Fruit fly (Drosophila melanogaster) whole organism, embryonic: ENCODE measurements around the gene CG31638.
A peak's percentile ranks its signal among the peaks of the same experiment; 100 is the strongest.

ENCODE experiments used
- C15 ChIP-seq: fragments of 200-800 bp; sonication (Bioruptor generic); IDR thresholded peaks from 3 replicates; pipeline ENCODE4 v1.3.6; 2022; ENCODE audit warnings: missing biosample characterization, missing genetic modification characterization
- CG11398 ChIP-seq: fragments of 200-800 bp; sonication (Bioruptor generic); optimal IDR thresholded peaks from 2 replicates; lab custom pipeline; 2016; ENCODE audit warnings: missing biosample characterization, missing genetic modification characterization
- CG12071 ChIP-seq: fragments of 200-800 bp; sonication (Bioruptor generic); optimal IDR thresholded peaks from 3 replicates; lab custom pipeline; 2018; ENCODE audit warnings: missing biosample characterization, mild to moderate bottlenecking, missing genetic modification characterization
- CG12219 ChIP-seq: fragments of 200-800 bp; sonication (Bioruptor generic); optimal IDR thresholded peaks from 3 replicates; lab custom pipeline; 2018; ENCODE audit warnings: missing biosample characterization, mild to moderate bottlenecking, missing genetic modification characterization
- CG12236 ChIP-seq: fragments of 200-800 bp; sonication (Bioruptor generic); optimal IDR thresholded peaks from 2 replicates; lab custom pipeline; 2016; ENCODE audit warnings: missing biosample characterization, missing genetic modification characterization
- CG12744 ChIP-seq: fragments of 200-800 bp; sonication (Bioruptor generic); optimal IDR thresholded peaks from 2 replicates; lab custom pipeline; 2016; ENCODE audit warnings: missing biosample characterization, missing genetic modification characterization
- CG15696 ChIP-seq: fragments of 200-800 bp; sonication (Bioruptor generic); optimal IDR thresholded peaks from 2 replicates; lab custom pipeline; 2019; ENCODE audit warnings: missing biosample characterization, mild to moderate bottlenecking, missing genetic modification characterization, moderate library complexity
- CG17186 ChIP-seq: fragments of 200-800 bp; sonication (Bioruptor generic); optimal IDR thresholded peaks from 3 replicates; lab custom pipeline; 2017; ENCODE audit warnings: missing biosample characterization, missing genetic modification reagents, missing genetic modification characterization
- CG17359 ChIP-seq: fragments of 200-800 bp; sonication (Bioruptor generic); optimal IDR thresholded peaks from 3 replicates; lab custom pipeline; 2018; ENCODE audit warnings: missing biosample characterization, mild to moderate bottlenecking, missing genetic modification characterization, moderate library complexity
- CG1832 ChIP-seq: fragments of 200-800 bp; sonication (Bioruptor generic); optimal IDR thresholded peaks from 2 replicates; lab custom pipeline; 2017; ENCODE audit warnings: missing biosample characterization, mild to moderate bottlenecking, missing genetic modification characterization, inconsistent platforms
- CG18599 ChIP-seq: fragments of 200-800 bp; sonication (Bioruptor generic); optimal IDR thresholded peaks from 3 replicates; lab custom pipeline; 2017; ENCODE audit warnings: missing biosample characterization, missing genetic modification characterization, mild to moderate bottlenecking, moderate library complexity, missing genetic modification reagents
- CG34376 ChIP-seq: fragments of 200-800 bp; sonication (Bioruptor generic); optimal IDR thresholded peaks from 2 replicates; lab custom pipeline; 2018; ENCODE audit warnings: missing biosample characterization, mild to moderate bottlenecking, missing genetic modification characterization
- CG34422 ChIP-seq: fragments of 200-800 bp; sonication (Bioruptor generic); IDR thresholded peaks from 3 replicates; pipeline ENCODE4 v1.3.6; 2022; ENCODE audit warnings: missing biosample characterization, missing genetic modification characterization
- CG3847 ChIP-seq: fragments of 200-800 bp; sonication (Bioruptor generic); IDR thresholded peaks from 2 replicates; pipeline ENCODE4 v1.3.6; 2022; ENCODE audit warnings: missing biosample characterization, missing genetic modification characterization
- CG42726 ChIP-seq: fragments of 200-800 bp; sonication (Bioruptor generic); IDR thresholded peaks from 2 replicates; pipeline ENCODE4 v1.3.6; 2022; ENCODE audit warnings: missing biosample characterization, missing genetic modification characterization; ENCODE audit not compliant: partially characterized antibody
- CG43689 ChIP-seq: fragments of 200-800 bp; sonication (Bioruptor generic); IDR thresholded peaks from 2 replicates; pipeline ENCODE4 v1.3.6; 2022; ENCODE audit warnings: missing biosample characterization, missing genetic modification characterization
- CG4424 ChIP-seq: fragments of 200-800 bp; sonication (Bioruptor generic); optimal IDR thresholded peaks from 3 replicates; lab custom pipeline; 2016; ENCODE audit warnings: missing biosample characterization, missing genetic modification characterization
- CG5180 ChIP-seq: fragments of 200-800 bp; sonication (Bioruptor generic); optimal IDR thresholded peaks from 3 replicates; lab custom pipeline; 2017; ENCODE audit warnings: missing biosample characterization, missing genetic modification characterization, mild to moderate bottlenecking, moderate library complexity, missing genetic modification reagents
- CG6654 ChIP-seq: fragments of 200-800 bp; sonication (Bioruptor generic); optimal IDR thresholded peaks from 2 replicates; lab custom pipeline; 2017; ENCODE audit warnings: missing biosample characterization, mild to moderate bottlenecking, missing genetic modification characterization
- CoRest ChIP-seq: fragments of 200-800 bp; sonication (Bioruptor generic); optimal IDR thresholded peaks from 3 replicates; lab custom pipeline; 2018; ENCODE audit warnings: missing biosample characterization, mild to moderate bottlenecking, missing genetic modification characterization, moderate library complexity
- Ets65A ChIP-seq: fragments of 200-800 bp; sonication (Bioruptor generic); peaks from one replicate; lab custom pipeline; 2016; ENCODE audit warnings: missing biosample characterization, missing genetic modification characterization
- Hand ChIP-seq: fragments of 200-800 bp; sonication (Bioruptor generic); optimal IDR thresholded peaks from 2 replicates; lab custom pipeline; 2017; ENCODE audit warnings: mild to moderate bottlenecking, missing biosample characterization, missing genetic modification reagents, missing genetic modification characterization
- Kr ChIP-seq: fragments of 200-800 bp; sonication (Bioruptor generic); optimal IDR thresholded peaks from 2 replicates; lab custom pipeline; 2017; ENCODE audit warnings: missing biosample characterization, mild to moderate bottlenecking, missing genetic modification characterization
- Mes4 ChIP-seq: fragments of 200-800 bp; sonication (Bioruptor generic); optimal IDR thresholded peaks from 2 replicates; lab custom pipeline; 2016; ENCODE audit warnings: missing biosample characterization, missing genetic modification characterization
- Oaz ChIP-seq: fragments of 200-800 bp; sonication (Bioruptor generic); IDR thresholded peaks from 2 replicates; pipeline ENCODE4 v1.3.6; 2022; ENCODE audit warnings: missing biosample characterization, missing genetic modification characterization
- Optix ChIP-seq: fragments of 200-800 bp; sonication (Bioruptor generic); IDR thresholded peaks from 3 replicates; pipeline ENCODE4 v1.3.6; 2022; ENCODE audit warnings: missing biosample characterization, missing genetic modification characterization
- Pdp1 ChIP-seq, 2 experiments: fragments of 200-800 bp; sonication (Bioruptor generic); optimal IDR thresholded peaks; 3 replicates each; lab custom pipeline; 2016; ENCODE audit warnings: missing biosample characterization in 2 of 2, missing genetic modification characterization in 2 of 2, mild to moderate bottlenecking in 1 of 2, moderate library complexity in 1 of 2
- Ravus ChIP-seq: fragments of 200-800 bp; sonication (Bioruptor generic); IDR thresholded peaks from 2 replicates; pipeline ENCODE4 v1.3.6; 2022; ENCODE audit warnings: missing biosample characterization, missing genetic modification characterization
- Scr ChIP-seq: fragments of 200-800 bp; sonication (Bioruptor generic); IDR thresholded peaks from 2 replicates; pipeline ENCODE4 v1.3.6; 2022; ENCODE audit warnings: missing biosample characterization, missing genetic modification characterization; ENCODE audit not compliant: partially characterized antibody
- Spps ChIP-seq: fragments of 200-800 bp; sonication (Bioruptor generic); optimal IDR thresholded peaks from 2 replicates; lab custom pipeline; 2018; ENCODE audit warnings: missing biosample characterization, mild to moderate bottlenecking, missing genetic modification characterization
- Ssrp ChIP-seq: fragments of 200-800 bp; sonication (Bioruptor generic); optimal IDR thresholded peaks from 2 replicates; lab custom pipeline; 2018; ENCODE audit warnings: missing biosample characterization, mild to moderate bottlenecking, missing genetic modification characterization, moderate library complexity
- TFAM ChIP-seq: fragments of 200-800 bp; sonication (Bioruptor generic); optimal IDR thresholded peaks from 2 replicates; lab custom pipeline; 2017; ENCODE audit warnings: missing biosample characterization, missing genetic modification characterization, inconsistent platforms
- Usf ChIP-seq: fragments of 200-800 bp; sonication (Bioruptor generic); optimal IDR thresholded peaks from 2 replicates; lab custom pipeline; 2017; ENCODE audit warnings: missing genotype, missing biosample characterization, missing genetic modification characterization
- bab2 ChIP-seq: fragments of 200-800 bp; sonication (Bioruptor generic); optimal IDR thresholded peaks from 2 replicates; lab custom pipeline; 2016; ENCODE audit warnings: missing biosample characterization, missing genetic modification characterization
- corto ChIP-seq: fragments of 200-800 bp; sonication (Bioruptor generic); optimal IDR thresholded peaks from 2 replicates; lab custom pipeline; 2016; ENCODE audit warnings: missing biosample characterization, mild to moderate bottlenecking, missing genetic modification characterization, moderate library complexity
- crc ChIP-seq: fragments of 200-800 bp; sonication (Bioruptor generic); optimal IDR thresholded peaks from 2 replicates; lab custom pipeline; 2016; ENCODE audit warnings: missing biosample characterization, missing genetic modification characterization
- crp ChIP-seq, 2 experiments: fragments of 200-800 bp; sonication (Bioruptor generic); optimal IDR thresholded peaks; 2 replicates in 1 of 2; 3 replicates in 1 of 2; lab custom pipeline; 2017; ENCODE audit warnings: missing biosample characterization in 2 of 2, missing genetic modification characterization in 2 of 2, mild to moderate bottlenecking in 1 of 2, moderate library complexity in 1 of 2
- fd64A ChIP-seq: fragments of 200-800 bp; sonication (Bioruptor generic); optimal IDR thresholded peaks from 3 replicates; lab custom pipeline; 2018; ENCODE audit warnings: missing biosample characterization, mild to moderate bottlenecking, missing genetic modification characterization
- fd96Cb ChIP-seq: fragments of 200-800 bp; sonication (Bioruptor generic); optimal IDR thresholded peaks from 2 replicates; lab custom pipeline; 2018; ENCODE audit warnings: missing biosample characterization, mild to moderate bottlenecking, missing genetic modification characterization, moderate library complexity
- ham ChIP-seq: fragments of 200-800 bp; sonication (Bioruptor generic); IDR thresholded peaks from 2 replicates; pipeline ENCODE4 v1.3.6; 2022; ENCODE audit warnings: missing biosample characterization, missing genetic modification characterization
- kah ChIP-seq: fragments of 200-800 bp; sonication (Bioruptor generic); optimal IDR thresholded peaks from 2 replicates; lab custom pipeline; 2018; ENCODE audit warnings: missing biosample characterization, mild to moderate bottlenecking, missing genetic modification characterization
- nmo ChIP-seq: fragments of 200-800 bp; sonication (Bioruptor generic); optimal IDR thresholded peaks from 2 replicates; lab custom pipeline; 2018; ENCODE audit warnings: missing biosample characterization, mild to moderate bottlenecking, missing genetic modification characterization, moderate library complexity
- pros ChIP-seq: fragments of 200-800 bp; sonication (Bioruptor generic); optimal IDR thresholded peaks from 3 replicates; lab custom pipeline; 2019; ENCODE audit warnings: missing biosample characterization, mild to moderate bottlenecking, missing genetic modification characterization, moderate library complexity
- ranshi ChIP-seq: fragments of 200-800 bp; sonication (Bioruptor generic); IDR thresholded peaks from 2 replicates; pipeline ENCODE4 v1.3.6; 2022; ENCODE audit warnings: missing biosample characterization, missing genetic modification characterization
- sc ChIP-seq, 3 experiments: fragments of >200 bp in 2 of 3; fragments of 200-800 bp in 1 of 3; sonication (Bioruptor generic) in 1 of 3; optimal IDR thresholded peaks; 2 replicates in 2 of 3; 3 replicates in 1 of 3; lab custom pipeline; 2017; ENCODE audit warnings: mild to moderate bottlenecking in 1 of 3, missing biosample characterization in 1 of 3, missing genetic modification characterization in 1 of 3, missing genetic modification reagents in 1 of 3
- sens ChIP-seq: fragments of 200-800 bp; sonication (Bioruptor generic); peaks from one replicate; lab custom pipeline; 2016; ENCODE audit warnings: missing biosample characterization, missing genetic modification characterization
- tap ChIP-seq: fragments of 200-800 bp; optimal IDR thresholded peaks from 3 replicates; lab custom pipeline; 2019; ENCODE audit warnings: missing biosample characterization, mild to moderate bottlenecking, missing genetic modification characterization, moderate library complexity
- trem ChIP-seq: fragments of 200-800 bp; optimal IDR thresholded peaks from 3 replicates; lab custom pipeline; 2019; ENCODE audit warnings: missing biosample characterization, mild to moderate bottlenecking, missing genetic modification characterization, moderate library complexity

The CG31638 gene

DNA sequence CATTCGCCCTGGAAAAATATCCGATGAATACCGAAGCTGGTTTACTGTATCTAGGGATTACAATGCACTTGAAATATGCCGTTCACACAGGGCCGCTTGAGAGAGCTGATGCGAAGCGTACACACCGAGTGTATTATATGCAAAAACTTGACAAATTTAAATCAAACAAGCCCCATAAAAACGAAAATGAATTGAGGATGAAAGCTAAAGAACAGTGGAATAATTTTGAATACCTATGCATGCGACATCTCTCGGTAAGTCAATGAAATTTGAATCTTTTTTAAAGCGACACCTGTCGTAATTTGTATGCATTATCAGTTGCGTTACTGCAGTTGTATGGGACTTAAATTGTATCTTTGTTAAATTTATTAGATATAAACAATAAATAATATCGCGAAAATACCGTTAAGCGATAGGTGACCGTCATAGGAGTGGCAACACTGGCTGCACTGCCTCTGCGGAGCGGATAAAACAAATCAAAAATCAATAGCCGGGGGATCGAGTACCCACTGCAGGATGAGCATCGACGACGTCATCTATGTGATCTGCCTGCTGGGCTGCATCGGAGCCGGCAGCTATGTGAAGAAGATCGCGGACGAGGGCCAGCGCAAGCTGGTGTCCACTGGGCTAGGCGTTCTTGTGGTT is 34.8 kb upstream of the CG31638 start, which contains the start of gene frj (continued):
- peak; percentile 33 for TF ChIP-seq Usf (GFP tag; lab: Kevin White, UChicago)
- peak; percentile 59; the same call in 1 of the 2 replicates for TF ChIP-seq CG42726 (GFP tag; lab: Robert Waterston, UW)
- no peak for TF ChIP-seq Kr
- TF ChIP-seq Ets65A (GFP tag; lab: Kevin White, UChicago), result peak; percentile 98
- peak; percentile 31 for TF ChIP-seq CG12236 (GFP tag; lab: Kevin White, UChicago)
- TF ChIP-seq CG18599, result peak; percentile 46
- TF ChIP-seq C15 (GFP tag; lab: Robert Waterston, UW), result no peak
- TF ChIP-seq CG17186 (GFP tag; lab: Kevin White, UChicago), result peak; percentile 63
- TF ChIP-seq Hand (GFP tag; lab: Kevin White, UChicago), result no peak
- peak; percentile 78 for TF ChIP-seq trem (tag; lab: Kevin White, UChicago)
- peak; percentile 9 for TF ChIP-seq CG6654 (GFP tag; lab: Kevin White, UChicago)
- no peak for TF ChIP-seq Spps (tag; lab: Kevin White, UChicago)
- peak; percentile 61 for TF ChIP-seq Ssrp (tag; lab: Kevin White, UChicago)
- peak; percentile 24 for TF ChIP-seq CG11398 (GFP tag; lab: Kevin White, UChicago)
- no peak for TF ChIP-seq sc (optimal IDR thresholded peaks at IDR 0.05; lab: Kevin White, UChicago)
- no peak for TF ChIP-seq sc (GFP tag; optimal IDR thresholded peaks at IDR 0.05; lab: Kevin White, UChicago)
- TF ChIP-seq Oaz, result 0 out of 2 replicates have a peak, but pooled peaks have one; percentile 41
- peak; percentile 52 for TF ChIP-seq fd96Cb
- TF ChIP-seq CG12219 (GFP tag; lab: Kevin White, UChicago), result no peak
- peak; percentile 57 for TF ChIP-seq CG17359 (tag; lab: Kevin White, UChicago)
- no peak for TF ChIP-seq corto (GFP tag; lab: Kevin White, UChicago)
- no peak for TF ChIP-seq tap (tag; lab: Kevin White, UChicago)
- TF ChIP-seq CG3847 (GFP tag; lab: Robert Waterston, UW), result peak; percentile 79
- TF ChIP-seq CG5180 (GFP tag; lab: Kevin White, UChicago), result peak; percentile 9
- TF ChIP-seq CG12744 (GFP tag; lab: Kevin White, UChicago), result peak; percentile 12
- no peak for TF ChIP-seq kah (GFP tag; lab: Kevin White, UChicago)
- peak; percentile 71 for TF ChIP-seq Scr (GFP tag; lab: Robert Waterston, UW)
- TF ChIP-seq CoRest (tag; lab: Kevin White, UChicago), result peak; percentile 80
- TF ChIP-seq ranshi, result peak; percentile 55; the same call in 1 of the 2 replicates
- no peak for TF ChIP-seq TFAM (GFP tag; lab: Kevin White, UChicago)
- no peak for TF ChIP-seq Ravus (GFP tag; lab: Robert Waterston, UW)
- TF ChIP-seq crp (GFP tag; optimal IDR thresholded peaks at IDR 0.05; lab: Kevin White, UChicago), result peak in 1 of 2 experiments; percentile 33
- TF ChIP-seq fd64A (GFP tag; lab: Kevin White, UChicago), result no peak
- TF ChIP-seq Pdp1 (GFP tag; optimal IDR thresholded peaks at IDR 0.05; lab: Kevin White, UChicago), result peak; percentile 56 to 65
- TF ChIP-seq nmo (GFP tag; lab: Kevin White, UChicago), result peak; percentile 87
- TF ChIP-seq CG4424 (GFP tag; lab: Kevin White, UChicago), result peak; percentile 66
- peak; percentile 63; the same call in 2 of the 3 replicates for TF ChIP-seq Optix (GFP tag; lab: Robert Waterston, UW)
- TF ChIP-seq ham (GFP tag; lab: Robert Waterston, UW), result no peak
- no peak for TF ChIP-seq Mes4 (GFP tag; lab: Kevin White, UChicago)
- peak; percentile 29 for TF ChIP-seq crc (GFP tag; lab: Kevin White, UChicago)
- peak; percentile 91 for TF ChIP-seq sens
- no peak for TF ChIP-seq pros (GFP tag; lab: Kevin White, UChicago)
- no peak for TF ChIP-seq CG12071 (GFP tag; lab: Kevin White, UChicago)
- peak; percentile 62; the same call in 1 of the 3 replicates for TF ChIP-seq CG34422 (GFP tag; lab: Robert Waterston, UW)
- TF ChIP-seq CG34376 (GFP tag; lab: Kevin White, UChicago), result peak; percentile 37
- TF ChIP-seq CG1832 (GFP tag; lab: Kevin White, UChicago), result no peak
- peak; percentile 58 for TF ChIP-seq CG15696
- TF ChIP-seq CG43689 (GFP tag; lab: Robert Waterston, UW), result no peak
- peak; percentile 67 for TF ChIP-seq bab2
